Worm (Caenorhabditis elegans): ENCODE measurements around the gene srg-22.

The srg-22 gene

ce11 chrII:3110099-3110498 lies 16.8 kb upstream of the srg-22 start:
- peak; percentile 73 for TF ChIP-seq set-16 (GFP tag; IDR thresholded peaks at IDR 0.05)
- TF ChIP-seq nhr-102 (tag; optimal IDR thresholded peaks at IDR 0.05): no peak
- no peak for TF ChIP-seq nhr-111 (GFP tag; optimal IDR thresholded peaks at IDR 0.05)
- TF ChIP-seq madf-5 (GFP tag; IDR thresholded peaks at IDR 0.05): no peak
- no peak for TF ChIP-seq duxl-1 (tag; optimal IDR thresholded peaks at IDR 0.05; ENCODE audit: poor library complexity)
- peak in 1 of 2 experiments; percentile 57 for TF ChIP-seq unc-62 (GFP tag; optimal IDR thresholded peaks at IDR 0.05 in 1 of 2)
- TF ChIP-seq unc-62 (tag; optimal IDR thresholded peaks at IDR 0.05): no peak
- TF ChIP-seq aha-1 (tag): no peak
- no peak for TF ChIP-seq lir-3 (tag; optimal IDR thresholded peaks at IDR 0.05)
- no peak for TF ChIP-seq dmd-6 (GFP tag; IDR thresholded peaks at IDR 0.05)
- 0 out of 2 replicates have a peak, but pooled peaks have one; percentile 30 for TF ChIP-seq dmd-8 (GFP tag; IDR thresholded peaks at IDR 0.05)
- TF ChIP-seq zip-2 (tag; optimal IDR thresholded peaks at IDR 0.05): no peak
- TF ChIP-seq cey-2 (tag; optimal IDR thresholded peaks at IDR 0.05; ENCODE audit: borderline replicate concordance, insufficient read depth): no peak
- no peak for TF ChIP-seq fkh-10 (GFP tag; optimal IDR thresholded peaks at IDR 0.05)
- TF ChIP-seq snpc-1.2 (GFP tag; IDR thresholded peaks at IDR 0.05): no peak
- TF ChIP-seq ceh-32 (tag; optimal IDR thresholded peaks at IDR 0.05; ENCODE audit: poor library complexity): no peak
- no peak for TF ChIP-seq lin-1 (GFP tag; IDR thresholded peaks at IDR 0.05)

- TF ChIP-seq set-16 (GFP tag; IDR thresholded peaks at IDR 0.05): peak; percentile 70
- TF ChIP-seq aha-1 (tag): peak; percentile 80
- no peak for TF ChIP-seq cey-2 (tag; optimal IDR thresholded peaks at IDR 0.05; ENCODE audit: borderline replicate concordance, insufficient read depth)
- no peak for TF ChIP-seq pqm-1 (tag; optimal IDR thresholded peaks at IDR 0.05)
- TF ChIP-seq daf-16 (GFP tag; optimal IDR thresholded peaks at IDR 0.05): no peak
- no peak for TF ChIP-seq daf-16 (tag; optimal IDR thresholded peaks at IDR 0.05)
- TF ChIP-seq F44E2.7 (GFP tag; IDR thresholded peaks at IDR 0.05): no peak
These were observed 16.3 kb upstream of the srg-22 start for ce11 chrII:3109533-3109932.

- TF ChIP-seq egl-43 (GFP tag; IDR thresholded peaks at IDR 0.05) (0 out of 2 replicates have a peak, but pooled peaks have one; percentile 16), F26F4.8 (GFP tag; conservative IDR thresholded peaks at IDR 0.05) (peak; percentile 55; the same call in 1 of the 2 replicates), set-16 (GFP tag; IDR thresholded peaks at IDR 0.05) (peak; percentile 94), nhr-28 (tag; optimal IDR thresholded peaks at IDR 0.05) (no peak)
These were observed 14.8 kb upstream of the srg-22 start for ce11 chrII:3108101-3108500.

ce11 chrII:3105765-3106164 lies 12.5 kb upstream of the srg-22 start, which contains the start of gene clec-122:
TSS of gene clec-122 (plus strand) at chrII:3106065.
- no peak for TF ChIP-seq D1046.2 (GFP tag; IDR thresholded peaks at IDR 0.05)
- no peak for TF ChIP-seq saeg-2 (GFP tag; IDR thresholded peaks at IDR 0.05)
- TF ChIP-seq zip-11 (GFP tag; IDR thresholded peaks at IDR 0.05): no peak
- TF ChIP-seq lin-13 (GFP tag; optimal IDR thresholded peaks at IDR 0.05): no peak
- no peak for TF ChIP-seq ZK546.5 (tag; optimal IDR thresholded peaks at IDR 0.05)
- no peak for TF ChIP-seq T20F7.1 (GFP tag; optimal IDR thresholded peaks at IDR 0.05)
- TF ChIP-seq mdl-1 (tag; optimal IDR thresholded peaks at IDR 0.05): no peak
- no peak for TF ChIP-seq tra-1 (GFP tag; IDR thresholded peaks at IDR 0.05)
- no peak for TF ChIP-seq nhr-10 (tag; optimal IDR thresholded peaks at IDR 0.05)
- no peak for TF ChIP-seq F49E8.2 (tag; optimal IDR thresholded peaks at IDR 0.05; ENCODE audit: borderline replicate concordance)
- no peak for TF ChIP-seq attf-4 (tag; optimal IDR thresholded peaks at IDR 0.05)
- no peak for TF ChIP-seq nhr-102 (tag; optimal IDR thresholded peaks at IDR 0.05)

ce11 chrII:3102018-3102417 lies 8.8 kb upstream of the srg-22 start, which contains the start of gene clec-121:
TSS of gene clec-121 (plus strand) at chrII:3102318.
- TF ChIP-seq php-3 (GFP tag; IDR thresholded peaks at IDR 0.05) (no peak), zfp-2 (tag; optimal IDR thresholded peaks at IDR 0.05) (no peak), F26F4.8 (GFP tag; conservative IDR thresholded peaks at IDR 0.05) (no peak), mdt-29 (GFP tag; IDR thresholded peaks at IDR 0.05) (no peak), ceh-32 (tag; optimal IDR thresholded peaks at IDR 0.05; ENCODE audit: poor library complexity) (no peak), mdl-1 (tag; optimal IDR thresholded peaks at IDR 0.05) (no peak), mxl-2 (GFP tag; conservative IDR thresholded peaks at IDR 0.05) (no peak), set-16 (GFP tag; IDR thresholded peaks at IDR 0.05) (no peak), hlh-30 (tag; optimal IDR thresholded peaks at IDR 0.05; ENCODE audit: insufficient read depth) (no peak)
